Worm (Caenorhabditis elegans): Measurements from ENCODE around the gene F01G10.5.

Gene F01G10.5

DNA sequence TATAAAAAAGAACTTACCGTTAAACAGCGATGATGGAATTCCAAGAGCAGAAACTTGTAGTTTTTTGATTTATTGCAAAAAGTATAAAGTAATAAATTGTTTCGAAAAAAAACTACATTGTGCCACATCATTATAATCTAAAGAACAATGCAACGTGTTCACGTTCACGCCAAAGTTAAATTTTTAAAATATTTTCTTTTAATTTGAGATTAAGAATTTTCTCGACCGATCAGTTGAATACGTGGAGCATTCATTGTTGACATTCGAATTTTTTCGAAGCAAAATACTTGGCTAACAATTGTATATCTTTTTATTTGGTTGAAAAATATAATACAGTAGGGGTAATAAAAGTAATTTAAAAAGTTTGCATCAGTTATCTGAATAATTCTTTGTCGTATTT, at the start of gene F01G10.5:
Gene F01G10.5, minus strand, starts transcription at position 101 of the 400 bp plus-strand sequence.
- no peak for TF ChIP-seq unc-62 (GFP tag; optimal IDR thresholded peaks at IDR 0.05)

DNA sequence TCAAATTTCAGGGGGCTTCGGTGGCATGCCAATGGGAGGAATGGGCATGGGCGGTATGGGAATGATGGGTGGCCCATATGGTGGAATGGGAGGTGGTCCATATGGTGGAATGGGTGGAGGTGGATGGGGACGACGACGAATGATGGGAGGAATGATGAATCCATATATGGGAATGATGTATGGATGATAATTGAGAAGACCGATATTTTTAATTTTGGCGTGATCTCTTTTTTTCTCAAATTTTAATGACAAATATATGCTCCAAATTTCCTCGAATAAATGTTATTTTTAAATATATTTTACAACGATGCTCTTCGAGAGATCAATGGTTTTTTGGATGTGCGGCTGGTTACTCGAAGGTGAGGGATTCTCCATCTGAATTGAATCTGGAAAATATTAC, 46.8 kb upstream of the F01G10.5 start, which contains the start of gene Y43C5A.4:
Gene Y43C5A.4, plus strand, starts transcription at position 301 of the 400 bp plus-strand sequence.
- TF ChIP-seq unc-62 (GFP tag; optimal IDR thresholded peaks at IDR 0.05) = no peak

DNA sequence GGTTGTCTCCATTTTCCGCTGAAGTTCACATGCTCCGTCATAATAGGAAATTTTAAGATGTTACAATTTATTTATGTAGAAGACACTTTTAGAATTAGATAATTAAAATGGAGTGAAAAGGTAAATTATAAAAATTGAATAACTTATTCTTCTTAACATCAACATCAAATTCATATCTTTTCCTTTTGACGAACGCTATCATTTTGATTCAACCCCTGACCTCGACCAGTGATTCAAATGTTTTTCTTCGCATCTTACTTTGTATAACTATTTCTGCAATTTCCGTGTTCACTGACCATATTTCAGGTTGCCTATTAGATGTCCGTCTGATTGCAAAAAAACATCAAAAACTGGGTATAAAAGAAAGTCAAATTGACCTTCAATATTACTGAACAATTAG, 46.1 kb upstream of the F01G10.5 start, which contains the start of gene Y43C5A.7:
Gene Y43C5A.7, plus strand, starts transcription at position 301 of the 400 bp plus-strand sequence.
- no peak for TF ChIP-seq unc-62 (GFP tag; optimal IDR thresholded peaks at IDR 0.05)

DNA sequence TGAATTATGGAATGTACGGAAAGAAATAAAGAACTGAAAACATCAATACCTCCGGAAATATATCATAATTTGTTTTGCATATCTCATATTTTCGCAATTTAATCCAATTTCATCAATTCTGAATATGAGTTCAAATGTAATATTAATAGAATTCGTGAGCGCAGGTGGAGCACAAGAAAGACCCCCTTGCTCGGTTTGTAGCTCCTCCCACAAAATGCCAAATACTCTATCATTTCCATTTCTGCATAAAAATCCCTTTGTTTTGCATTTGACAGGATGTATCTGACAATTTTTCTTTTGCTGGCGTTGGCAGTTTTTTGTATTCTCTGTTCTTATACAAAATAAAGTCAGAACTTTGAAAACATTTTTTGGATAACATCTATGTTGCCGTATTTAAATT, 44.2 kb upstream of the F01G10.5 start:
- TF ChIP-seq unc-62 (GFP tag; optimal IDR thresholded peaks at IDR 0.05) = no peak

DNA sequence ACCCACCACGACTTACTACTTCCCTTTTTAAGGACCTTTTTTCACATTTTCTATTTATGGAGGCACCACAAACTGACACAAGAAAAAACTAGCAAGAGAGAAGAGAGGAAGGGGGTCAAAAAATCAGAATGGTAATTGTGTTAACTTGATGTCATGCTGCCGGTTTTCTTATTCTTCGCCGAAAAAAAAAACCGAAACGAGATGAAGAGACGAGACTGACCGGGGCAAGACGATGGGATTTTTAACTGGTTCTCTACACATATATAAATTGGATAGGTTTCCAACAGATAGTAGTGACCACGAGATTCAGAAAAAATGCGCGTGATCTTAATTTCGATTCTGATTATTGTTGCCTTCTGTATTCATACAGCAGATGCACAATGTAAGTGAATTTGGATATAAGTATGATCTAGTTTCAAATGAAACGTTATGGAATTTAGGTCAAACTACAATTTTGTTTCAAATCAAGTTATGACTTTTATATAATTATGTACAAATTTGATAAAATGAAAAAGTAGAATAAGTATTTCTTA, 43.0 kb upstream of the F01G10.5 start, which contains the start of gene Y43C5A.3:
Gene Y43C5A.3, plus strand, starts transcription at position 256 of the 533 bp plus-strand sequence.
- no peak for TF ChIP-seq unc-62 (GFP tag; optimal IDR thresholded peaks at IDR 0.05)

DNA sequence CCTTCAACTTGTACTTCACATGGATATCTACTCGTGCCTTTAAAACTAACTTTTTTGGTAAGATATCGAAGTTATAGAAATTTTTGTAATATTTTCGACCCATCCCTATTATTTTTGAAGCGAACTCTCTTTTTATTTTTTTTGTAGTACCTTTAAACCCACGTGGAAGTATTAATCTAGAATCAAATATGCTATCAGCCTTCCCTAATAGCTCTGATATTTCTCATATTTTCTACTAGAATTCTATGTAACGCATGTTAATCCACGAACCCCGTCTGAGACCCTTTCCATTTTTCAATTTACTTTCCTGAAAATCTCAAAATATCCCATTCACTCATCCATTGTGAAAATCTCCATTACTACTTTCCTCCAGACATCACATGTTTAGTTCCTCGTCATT, 42.5 kb upstream of the F01G10.5 start:
- no peak for TF ChIP-seq unc-62 (GFP tag; optimal IDR thresholded peaks at IDR 0.05)

DNA sequence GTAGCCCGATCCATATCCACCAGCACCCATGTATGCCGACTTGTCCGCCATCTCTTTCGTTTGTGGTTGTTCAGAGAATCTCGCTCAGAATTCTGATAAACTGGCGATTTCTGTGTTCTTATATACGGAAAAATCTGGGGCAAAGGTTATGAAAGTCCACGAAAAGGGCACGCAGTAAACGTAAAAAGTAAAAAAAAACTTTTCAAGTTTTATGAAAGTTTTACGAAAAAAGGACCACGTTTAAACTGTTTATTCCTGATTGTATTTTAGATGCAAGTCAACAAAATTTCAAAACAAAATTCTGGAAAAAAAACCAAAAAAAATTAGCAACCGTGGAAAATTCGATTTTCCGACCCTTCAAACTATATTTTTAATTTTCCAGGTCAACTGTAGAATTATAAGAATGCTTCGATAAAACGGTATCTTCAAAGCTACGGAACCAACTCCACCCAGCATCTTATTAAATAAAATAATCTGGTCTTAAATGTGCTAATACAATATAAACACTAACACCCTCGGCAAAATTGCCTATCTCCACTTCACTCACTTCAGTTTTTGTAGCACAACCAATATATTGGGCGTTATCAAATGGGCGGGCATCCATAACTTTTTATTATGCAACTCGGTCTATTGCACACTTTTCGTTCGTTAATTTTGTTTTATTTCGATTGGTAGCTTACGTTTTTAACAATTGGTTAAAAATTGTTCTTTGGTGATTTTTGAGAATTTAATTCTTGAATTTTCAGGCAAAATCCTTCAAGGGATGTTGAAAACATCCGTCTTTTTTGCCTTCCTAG, 38.5 kb upstream of the F01G10.5 start, which contains the start of the genes nspd-7 and Y43C5A.2:
Gene nspd-7, minus strand, starts transcription at position 51 of the 797 bp plus-strand sequence.
Gene Y43C5A.2, plus strand, starts transcription at position 747 of the 797 bp plus-strand sequence.
- no peak for TF ChIP-seq unc-62 (GFP tag; optimal IDR thresholded peaks at IDR 0.05)

DNA sequence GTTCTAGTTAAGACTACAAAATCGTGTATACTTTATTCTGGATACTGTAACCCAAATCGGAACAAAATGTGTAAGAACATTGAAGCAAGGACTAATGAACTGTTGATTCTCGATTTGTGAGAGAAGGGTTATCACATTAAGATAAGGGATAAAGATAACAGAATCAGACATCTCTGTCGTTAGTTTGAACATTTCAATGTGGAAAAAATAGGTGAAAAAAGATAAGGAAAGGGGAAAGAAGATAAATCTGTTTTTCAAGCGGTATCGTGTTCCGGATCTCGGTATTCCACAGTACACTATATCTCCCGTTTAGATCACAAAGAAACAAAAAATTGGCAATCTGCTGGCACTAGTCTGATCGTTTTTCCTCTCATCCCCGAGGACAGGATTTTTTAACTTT, 30.2 kb upstream of the F01G10.5 start:
- TF ChIP-seq unc-62 (GFP tag; optimal IDR thresholded peaks at IDR 0.05) = no peak

DNA sequence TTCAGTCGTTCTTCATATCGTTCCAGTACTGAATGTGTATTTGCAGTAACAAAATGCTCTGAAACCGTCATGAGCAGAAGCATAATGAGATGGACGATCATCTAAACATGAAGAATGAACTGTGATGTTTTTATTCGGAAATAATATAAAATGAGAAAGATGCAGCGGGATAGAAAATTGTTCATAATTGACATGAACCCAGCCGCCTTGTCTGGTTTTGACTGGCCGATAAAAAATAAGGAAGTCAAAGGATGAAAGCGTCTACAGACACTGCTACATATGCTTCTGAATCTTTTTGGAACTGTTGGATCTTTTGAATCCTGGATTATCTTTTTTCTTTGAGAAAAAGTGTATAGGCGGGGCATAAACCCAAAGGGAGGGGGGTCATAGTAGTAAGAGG, 28.7 kb upstream of the F01G10.5 start, which contains the start of gene F01G10.9:
Gene F01G10.9, minus strand, starts transcription at position 101 of the 400 bp plus-strand sequence.
- no peak for TF ChIP-seq unc-62 (GFP tag; optimal IDR thresholded peaks at IDR 0.05)

DNA sequence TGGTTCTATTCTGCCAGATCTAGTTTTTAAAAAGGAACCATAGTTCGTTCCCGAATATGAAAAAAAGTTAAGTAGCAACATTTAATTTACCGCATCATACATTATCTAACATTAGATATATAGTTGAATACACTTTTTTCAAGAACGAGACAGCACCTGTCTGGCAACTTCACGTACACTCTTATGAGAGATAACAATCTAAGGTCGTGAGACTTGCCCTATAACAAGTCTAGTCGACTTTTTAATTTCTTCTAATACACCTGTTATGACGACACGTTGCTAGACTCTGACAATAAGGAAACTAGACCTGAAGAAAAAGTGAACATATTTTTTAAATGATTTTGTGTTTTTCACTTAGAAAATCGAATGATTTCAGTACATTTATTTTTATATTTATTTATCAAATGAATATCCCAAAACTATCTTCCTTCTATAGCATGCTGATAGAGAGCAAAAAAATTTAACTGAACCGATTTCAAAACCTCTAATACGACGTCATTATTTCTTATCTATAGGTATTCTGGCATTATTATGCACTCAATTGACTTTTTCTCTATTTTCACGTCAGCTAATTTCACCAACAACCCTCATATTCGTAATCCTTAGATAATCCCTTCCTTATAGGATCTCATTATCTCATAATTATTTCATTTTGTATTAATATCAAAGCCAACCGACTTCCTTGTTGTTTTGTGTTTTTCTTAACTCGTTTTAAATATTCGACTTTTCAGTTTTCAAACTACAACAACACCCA, 22.2 kb upstream of the F01G10.5 start:
- no peak for TF ChIP-seq unc-62 (GFP tag; optimal IDR thresholded peaks at IDR 0.05)

DNA sequence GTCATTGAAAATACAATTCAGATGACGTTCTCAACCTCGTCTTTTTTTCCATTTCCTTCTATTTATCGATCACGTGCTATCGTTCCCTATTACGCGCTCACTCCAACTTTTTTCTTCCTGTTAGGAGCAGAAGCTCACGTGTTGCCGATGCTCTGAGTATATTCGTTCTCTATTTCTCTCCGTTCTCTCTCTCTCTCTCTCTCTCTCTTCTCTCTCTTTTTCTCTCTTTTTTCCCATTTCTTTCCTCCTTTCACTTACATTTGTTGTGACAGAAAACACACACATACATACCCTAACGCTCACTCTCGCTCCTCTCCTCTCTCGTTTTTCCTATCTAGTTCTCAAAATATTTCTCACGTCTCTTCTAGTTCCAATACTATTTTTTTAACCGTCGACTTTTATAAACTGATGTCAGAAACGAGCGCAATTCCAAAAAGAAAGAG, 21.5 kb upstream of the F01G10.5 start:
- TF ChIP-seq unc-62 (GFP tag; optimal IDR thresholded peaks at IDR 0.05) = no peak

DNA sequence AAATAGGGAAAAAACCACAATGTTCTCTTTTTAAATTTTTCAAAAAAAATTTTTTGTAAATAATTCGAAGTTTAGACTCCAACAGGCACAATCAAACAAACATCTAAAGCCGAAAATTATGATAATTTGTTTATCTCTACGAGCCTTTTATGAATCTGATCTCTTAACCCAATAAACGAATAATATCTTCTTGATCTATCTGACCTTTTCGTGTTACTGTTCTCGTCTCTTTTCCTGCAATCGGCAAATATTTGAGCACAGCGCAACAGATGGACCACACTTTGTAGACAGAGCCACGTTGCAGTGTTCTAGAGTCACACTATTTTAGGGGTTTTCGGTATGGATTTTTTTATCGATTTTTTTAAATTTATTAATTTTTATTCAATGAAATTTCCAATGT, 20.9 kb upstream of the F01G10.5 start:
- no peak for TF ChIP-seq unc-62 (GFP tag; optimal IDR thresholded peaks at IDR 0.05)

DNA sequence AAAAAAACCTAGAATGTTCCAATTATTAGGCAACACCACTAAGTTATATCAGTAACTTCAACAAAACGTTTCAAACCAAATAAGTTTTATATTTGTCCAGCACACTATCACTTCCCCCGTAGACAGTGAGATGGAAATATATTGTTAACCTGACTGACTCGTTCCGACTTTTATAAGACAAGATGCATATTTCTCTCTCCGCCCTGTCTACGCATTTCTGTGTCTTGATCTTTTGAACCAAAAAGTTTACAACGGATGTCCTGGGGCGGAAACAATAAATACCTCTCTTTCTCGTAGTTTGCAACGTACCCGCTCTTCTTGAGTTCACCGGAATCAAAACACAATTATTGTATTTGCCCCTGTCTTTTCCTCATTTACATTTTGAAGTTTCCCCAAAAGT, 20.4 kb upstream of the F01G10.5 start:
- TF ChIP-seq unc-62 (GFP tag; optimal IDR thresholded peaks at IDR 0.05) = no peak

DNA sequence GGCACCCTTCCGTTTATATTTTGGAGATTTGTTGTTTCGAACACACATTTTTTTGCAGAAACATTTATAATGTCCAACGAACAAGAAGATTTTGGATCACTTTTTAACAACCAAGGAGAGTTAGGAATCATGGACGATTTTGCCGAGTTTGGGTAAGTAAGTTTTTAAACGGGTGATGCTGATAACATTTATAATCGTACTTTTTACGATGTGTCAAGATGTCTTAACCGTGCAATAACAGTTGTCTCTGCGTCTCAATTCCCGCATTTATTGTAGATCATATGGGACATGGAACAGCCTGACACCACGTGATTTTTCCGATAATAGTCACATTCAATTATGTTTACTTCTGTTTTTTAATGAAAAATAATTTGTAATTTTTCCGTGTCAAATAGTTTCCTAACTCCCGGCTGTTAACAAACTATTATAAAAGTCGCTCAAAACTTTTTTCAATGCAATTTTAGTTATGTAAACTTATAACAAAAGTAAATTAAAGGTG, 19.8 kb upstream of the F01G10.5 start, which contains the start of gene daf-14:
Gene daf-14, plus strand, starts transcription at position 51 of the 499 bp plus-strand sequence.
- TF ChIP-seq unc-62 (GFP tag; optimal IDR thresholded peaks at IDR 0.05) = no peak

DNA sequence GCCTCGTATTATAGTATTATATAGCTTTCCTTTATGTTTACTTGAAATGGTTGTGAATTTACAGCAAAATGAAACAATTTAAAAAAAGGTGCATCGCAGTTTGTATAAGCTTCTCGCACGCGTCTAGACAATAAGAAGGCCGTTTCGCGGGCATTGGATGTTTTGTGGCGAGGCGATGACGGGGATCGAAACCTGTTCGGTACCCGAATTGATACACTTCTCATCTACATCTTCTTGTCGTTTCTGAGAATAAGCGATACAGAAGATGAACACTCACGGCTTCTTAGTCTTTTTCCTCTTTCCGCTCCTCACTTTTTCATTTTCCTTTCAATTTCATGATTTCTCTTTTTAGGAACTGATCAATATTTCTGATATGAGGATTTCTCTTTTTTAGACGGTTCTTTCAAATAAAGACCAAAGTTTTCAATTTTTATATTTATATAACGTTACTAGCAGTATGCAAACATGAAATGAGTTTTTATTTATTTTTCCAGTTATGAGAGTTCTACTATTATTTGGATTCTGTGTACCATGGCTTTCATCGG, 14.9 kb upstream of the F01G10.5 start, which contains the start of gene F01G10.10:
Gene F01G10.10, plus strand, starts transcription at position 495 of the 545 bp plus-strand sequence.
- no peak for TF ChIP-seq unc-62 (GFP tag; optimal IDR thresholded peaks at IDR 0.05)

Measured in whole organism, dauer.